Worm (Caenorhabditis elegans) whole organism, L1 larva: ENCODE measurements around the gene Y54G9A.5.

Experiments
- alr-1 ChIP-seq: fragments of 200-800 bp; sonication (Bioruptor generic); optimal IDR thresholded peaks from 2 replicates; lab custom pipeline; 2018; ENCODE audit warnings: borderline replicate concordance, mild to moderate bottlenecking, missing genetic modification characterization, missing compliant biosample characterization
- lin-39 ChIP-seq: fragments of 150-350 bp; optimal IDR thresholded peaks from 2 replicates; lab custom pipeline; 2014; ENCODE audit warnings: missing biosample characterization, missing genetic modification reagents, missing genetic modification characterization
- lsy-2 ChIP-seq, 2 experiments: fragments of 150-350 bp; optimal IDR thresholded peaks; 2 replicates each; lab custom pipeline; 2014; ENCODE audit warnings: missing biosample characterization in 2 of 2, missing genetic modification characterization in 2 of 2
- mab-9 ChIP-seq: fragments of 200-800 bp; sonication (Bioruptor generic); IDR thresholded peaks from 2 replicates; pipeline ENCODE4 v1.3.6; 2022; ENCODE audit warnings: missing genetic modification reagents, missing genetic modification characterization, missing compliant biosample characterization
- mef-2 ChIP-seq: fragments of 150-350 bp; optimal IDR thresholded peaks from 2 replicates; lab custom pipeline; 2014; ENCODE audit warnings: missing biosample characterization, missing genetic modification characterization
- nhr-237 ChIP-seq: fragments of 150-350 bp; optimal IDR thresholded peaks from 2 replicates; lab custom pipeline; 2014; ENCODE audit warnings: missing biosample characterization, missing genetic modification characterization
- nhr-28 ChIP-seq: fragments of 150-350 bp; optimal IDR thresholded peaks from 2 replicates; lab custom pipeline; 2014; ENCODE audit warnings: missing biosample characterization, missing genetic modification characterization
- nhr-85 ChIP-seq: sonication (generic microtip); peaks from one replicate; lab custom pipeline; 2016; ENCODE audit warnings: missing genetic modification characterization, inconsistent platforms, missing compliant biosample characterization
- skn-1 ChIP-seq: fragments of 150-350 bp; optimal IDR thresholded peaks from 2 replicates; lab custom pipeline; 2014; ENCODE audit warnings: missing biosample characterization, missing genetic modification characterization
- unc-62 ChIP-seq: fragments of 150-350 bp; optimal IDR thresholded peaks from 2 replicates; lab custom pipeline; 2014; ENCODE audit warnings: missing biosample characterization, missing genetic modification reagents, missing genetic modification characterization
- xbp-1 ChIP-seq: sonication (generic microtip); optimal IDR thresholded peaks from 2 replicates; lab custom pipeline; 2016; ENCODE audit warnings: missing genetic modification characterization, missing compliant biosample characterization
- zip-4 ChIP-seq: fragments of 200-800 bp; sonication (Bioruptor generic); optimal IDR thresholded peaks from 2 replicates; lab custom pipeline; 2018; ENCODE audit warnings: mild to moderate bottlenecking, missing genetic modification characterization, moderate library complexity, missing compliant biosample characterization

DNA sequence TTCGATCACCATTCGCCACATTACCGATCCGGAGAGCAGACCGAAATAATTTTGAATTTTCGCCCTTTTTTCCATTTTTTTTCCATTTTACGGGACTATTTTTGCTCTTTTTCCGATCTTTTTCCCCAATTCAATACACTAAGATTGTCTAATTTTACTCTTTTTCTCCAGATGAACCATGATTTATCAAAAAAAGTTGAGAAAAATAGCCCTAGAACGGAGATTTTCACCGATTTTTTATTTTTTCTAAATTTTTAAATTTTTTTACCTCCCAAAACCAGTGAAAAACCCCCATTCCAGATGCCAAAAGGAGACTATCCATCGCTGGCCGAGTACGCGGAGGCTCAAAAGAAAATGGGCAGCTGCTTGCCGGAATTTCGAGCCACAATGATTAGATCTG lies 6.6 kb downstream of the Y54G9A.5 start, which contains the start of gene Y54G9A.9:
- TF ChIP-seq nhr-28 (tag; lab: Kevin White, UChicago) (no peak), zip-4 (no peak), nhr-85 (no peak), mef-2 (tag; lab: Kevin White, UChicago) (no peak), alr-1 (tag; lab: Kevin White, UChicago) (no peak), lsy-2 (tag; optimal IDR thresholded peaks at IDR 0.05; lab: Kevin White, UChicago) (no peak), lin-39 (tag; lab: Kevin White, UChicago) (no peak), mab-9 (GFP tag; lab: Robert Waterston, UW) (no peak), xbp-1 (tag; lab: Kevin White, UChicago) (no peak), unc-62 (no peak), nhr-237 (tag; lab: Kevin White, UChicago) (no peak), skn-1 (no peak)
